Worm (Caenorhabditis elegans): ENCODE data around the gene abu-7.

Gene abu-7

DNA sequence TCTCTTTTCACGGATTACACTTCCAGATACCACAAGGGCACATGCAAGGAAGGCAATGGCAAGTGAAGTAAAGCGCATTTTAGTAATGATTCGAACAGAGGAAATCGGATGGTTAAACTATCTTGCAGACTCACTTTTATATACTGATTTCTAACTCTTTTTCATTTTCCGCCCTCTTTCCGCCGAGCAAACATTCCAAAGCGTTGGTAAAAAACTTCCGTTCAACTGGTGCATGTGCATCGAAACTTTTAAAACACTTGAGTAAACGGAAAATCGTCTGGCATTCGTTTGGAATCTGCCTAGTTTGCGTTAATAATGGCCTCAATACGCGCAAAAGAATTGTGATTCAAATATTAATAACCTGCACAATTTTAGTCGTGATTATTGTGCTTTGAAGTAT is at the start of gene abu-7:
Gene abu-7 (minus strand): TSS at position 101 of the 400 bp plus-strand sequence.
- no peak for TF ChIP-seq lin-39 (tag; optimal IDR thresholded peaks at IDR 0.05)
- TF ChIP-seq nhr-43 (tag; optimal IDR thresholded peaks at IDR 0.05; ENCODE audit: poor library complexity, severe bottlenecking) = no peak
- no peak for TF ChIP-seq nhr-11 (tag; optimal IDR thresholded peaks at IDR 0.05)
- TF ChIP-seq zag-1 (tag; optimal IDR thresholded peaks at IDR 0.05) = no peak
- no peak for TF ChIP-seq nhr-76 (tag; optimal IDR thresholded peaks at IDR 0.05)
- TF ChIP-seq mml-1 (tag; optimal IDR thresholded peaks at IDR 0.05) = no peak

ce11 chrV:5213674-5214073 is 49.1 kb upstream of the abu-7 start:
- TF ChIP-seq ceh-82 (tag; optimal IDR thresholded peaks at IDR 0.05) (no peak), nhr-77 (tag; optimal IDR thresholded peaks at IDR 0.05) (no peak), R02D3.7 (tag; optimal IDR thresholded peaks at IDR 0.05) (no peak), nfya-1 (tag; optimal IDR thresholded peaks at IDR 0.05; ENCODE audit: insufficient read depth) (peak; percentile 89), mdl-1 (tag; optimal IDR thresholded peaks at IDR 0.05) (no peak)

DNA sequence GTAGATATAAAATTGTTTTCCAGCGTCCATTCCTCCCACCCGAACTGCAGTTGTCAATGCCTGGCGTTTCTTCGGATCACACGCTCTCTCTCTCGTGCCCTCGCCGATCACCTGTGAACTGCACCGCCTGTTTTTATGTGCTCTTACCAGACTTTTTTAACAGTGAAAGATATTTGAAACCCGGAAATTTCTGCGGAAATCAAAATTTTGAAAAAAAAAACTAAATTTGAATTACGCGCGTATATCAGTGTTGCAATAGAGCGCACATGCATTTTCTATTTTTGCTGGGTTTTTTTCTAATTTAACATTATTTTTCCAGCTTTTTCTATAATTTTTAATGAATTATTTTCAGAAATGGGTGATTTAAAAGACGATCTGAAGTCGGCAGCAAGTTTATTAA is 39.5 kb upstream of the abu-7 start, which contains the start of gene ttc-37:
Gene ttc-37 (plus strand): TSS at position 349 of the 400 bp plus-strand sequence.
- TF ChIP-seq tbx-2 (tag; optimal IDR thresholded peaks at IDR 0.05) (no peak), skn-1 (tag; optimal IDR thresholded peaks at IDR 0.05) (no peak), aly-2 (tag; optimal IDR thresholded peaks at IDR 0.05) (no peak), pha-4 (tag; optimal IDR thresholded peaks at IDR 0.05) (peak; percentile 76), pqm-1 (tag; optimal IDR thresholded peaks at IDR 0.05) (peak; percentile 3), fkh-10 (GFP tag; optimal IDR thresholded peaks at IDR 0.05) (no peak), nhr-28 (tag; optimal IDR thresholded peaks at IDR 0.05) (no peak), fos-1 (tag; optimal IDR thresholded peaks at IDR 0.05) (no peak), zag-1 (tag; optimal IDR thresholded peaks at IDR 0.05) (no peak), hmg-11 (tag; optimal IDR thresholded peaks at IDR 0.05) (peak; percentile 40), egl-5 (tag; optimal IDR thresholded peaks at IDR 0.05) (peak; percentile 17), elt-2 (tag; optimal IDR thresholded peaks at IDR 0.05) (peak; percentile 6), lin-15B (tag; optimal IDR thresholded peaks at IDR 0.05) (peak; percentile 66), nfya-1 (tag; optimal IDR thresholded peaks at IDR 0.05; ENCODE audit: insufficient read depth) (peak; percentile 46)

DNA sequence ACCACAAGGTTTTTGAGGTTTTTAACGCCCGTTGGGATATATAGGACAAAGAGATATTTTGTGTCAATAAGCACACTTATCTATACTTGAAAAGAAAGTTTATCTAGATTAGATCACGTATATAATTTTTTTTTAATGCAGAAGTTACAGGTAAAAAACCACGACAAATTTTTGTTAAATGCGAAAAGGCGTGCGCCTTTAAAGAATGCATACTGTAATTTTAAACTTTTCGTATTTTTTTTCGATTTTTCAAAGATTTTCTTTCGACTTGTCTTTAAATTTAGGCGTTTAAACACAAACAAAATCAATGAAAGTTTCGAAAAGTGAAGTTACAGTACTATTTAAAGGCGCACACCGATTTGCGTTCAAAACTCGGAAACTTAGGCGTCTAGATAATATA is 39.1 kb upstream of the abu-7 start:
- TF ChIP-seq unc-62 (GFP tag; optimal IDR thresholded peaks at IDR 0.05) = no peak
- no peak for TF ChIP-seq elt-2 (tag; optimal IDR thresholded peaks at IDR 0.05)
- TF ChIP-seq elt-3 (tag; optimal IDR thresholded peaks at IDR 0.05) = no peak
- TF ChIP-seq ceh-9 (tag; optimal IDR thresholded peaks at IDR 0.05) = no peak
- TF ChIP-seq nhr-23 (tag; optimal IDR thresholded peaks at IDR 0.05) = no peak
- TF ChIP-seq hmg-11 (tag; optimal IDR thresholded peaks at IDR 0.05) = no peak
- TF ChIP-seq fkh-10 (GFP tag; optimal IDR thresholded peaks at IDR 0.05) = no peak
- no peak for TF ChIP-seq ama-1 (optimal IDR thresholded peaks at IDR 0.05)
- no peak for TF ChIP-seq unc-39 (tag; optimal IDR thresholded peaks at IDR 0.05)
- no peak for TF ChIP-seq fkh-2 (tag; optimal IDR thresholded peaks at IDR 0.05)
- no peak for TF ChIP-seq fos-1 (tag; optimal IDR thresholded peaks at IDR 0.05)
- no peak for TF ChIP-seq zag-1 (tag; optimal IDR thresholded peaks at IDR 0.05)
- no peak for TF ChIP-seq nhr-67 (tag; optimal IDR thresholded peaks at IDR 0.05)
- no peak for TF ChIP-seq pqm-1 (tag; optimal IDR thresholded peaks at IDR 0.05)
- no peak for TF ChIP-seq snpc-4 (tag; optimal IDR thresholded peaks at IDR 0.05)
- TF ChIP-seq egl-27 (tag; optimal IDR thresholded peaks at IDR 0.05) = no peak

- TF ChIP-seq nhr-76 (tag; optimal IDR thresholded peaks at IDR 0.05) (no peak), ceh-16 (tag; optimal IDR thresholded peaks at IDR 0.05) (no peak), ztf-11 (tag; optimal IDR thresholded peaks at IDR 0.05) (no peak), fkh-10 (GFP tag; optimal IDR thresholded peaks at IDR 0.05) (no peak), ceh-9 (tag; optimal IDR thresholded peaks at IDR 0.05) (no peak), nhr-67 (tag; optimal IDR thresholded peaks at IDR 0.05) (no peak), nhr-12 (tag; optimal IDR thresholded peaks at IDR 0.05) (no peak), egl-27 (tag; optimal IDR thresholded peaks at IDR 0.05) (no peak), elt-1 (tag; optimal IDR thresholded peaks at IDR 0.05) (no peak), elt-3 (tag; optimal IDR thresholded peaks at IDR 0.05) (no peak), fkh-2 (tag; optimal IDR thresholded peaks at IDR 0.05) (no peak), snpc-4 (tag; optimal IDR thresholded peaks at IDR 0.05) (no peak), ceh-28 (tag; optimal IDR thresholded peaks at IDR 0.05) (no peak), lin-39 (tag; optimal IDR thresholded peaks at IDR 0.05) (no peak), skn-1 (tag; optimal IDR thresholded peaks at IDR 0.05) (no peak), fos-1 (tag; optimal IDR thresholded peaks at IDR 0.05) (no peak), nhr-23 (tag; optimal IDR thresholded peaks at IDR 0.05) (no peak), nhr-28 (tag; optimal IDR thresholded peaks at IDR 0.05) (no peak)
Observed at ce11 chrV:5201706-5202105, 37.1 kb upstream of the abu-7 start.
